Worm (Caenorhabditis elegans): ENCODE measurements around the gene srw-85.
A peak's percentile ranks its signal among the peaks of the same experiment; 100 is the strongest.

The srw-85 gene

DNA sequence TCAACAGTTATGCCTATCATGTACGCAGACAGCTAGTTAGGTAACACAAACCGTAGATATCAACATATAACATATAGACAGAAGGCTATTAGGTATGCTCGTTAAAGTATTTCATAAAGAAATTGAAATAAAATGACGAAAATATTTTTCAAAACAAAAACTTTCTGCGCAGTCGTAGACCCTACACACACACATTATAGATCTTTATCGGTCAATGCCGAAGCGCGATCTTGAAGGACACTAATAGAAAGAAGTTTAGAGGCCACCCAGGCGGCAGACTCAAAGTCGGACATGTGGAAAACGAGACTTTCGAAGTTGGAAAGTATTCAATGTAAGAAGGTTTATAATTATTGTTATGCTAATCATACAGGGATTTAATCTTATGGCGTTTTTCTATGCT is 2.0 kb downstream of the srw-85 start:
- TF ChIP-seq egl-5 (tag; optimal IDR thresholded peaks at IDR 0.05) = no peak
- peak; percentile 32 for TF ChIP-seq nhr-25 (tag; optimal IDR thresholded peaks at IDR 0.05)
- TF ChIP-seq mml-1 (tag; optimal IDR thresholded peaks at IDR 0.05) = no peak
- TF ChIP-seq unc-62 (GFP tag; optimal IDR thresholded peaks at IDR 0.05) = no peak
- TF ChIP-seq ama-1 (optimal IDR thresholded peaks at IDR 0.05) = no peak
- TF ChIP-seq ztf-11 (tag; optimal IDR thresholded peaks at IDR 0.05) = no peak
- no peak for TF ChIP-seq skn-1 (tag; optimal IDR thresholded peaks at IDR 0.05)
- TF ChIP-seq snpc-4 (tag; optimal IDR thresholded peaks at IDR 0.05) = no peak
- TF ChIP-seq fos-1 (tag; optimal IDR thresholded peaks at IDR 0.05) = no peak
- TF ChIP-seq nhr-12 (tag; optimal IDR thresholded peaks at IDR 0.05) = no peak
- TF ChIP-seq ceh-9 (tag; optimal IDR thresholded peaks at IDR 0.05) = no peak
- TF ChIP-seq fkh-2 (tag; optimal IDR thresholded peaks at IDR 0.05) = no peak
- TF ChIP-seq elt-1 (tag; optimal IDR thresholded peaks at IDR 0.05) = peak; percentile 95
- TF ChIP-seq lin-15B (tag; optimal IDR thresholded peaks at IDR 0.05) = no peak
- no peak for TF ChIP-seq aly-2 (tag; optimal IDR thresholded peaks at IDR 0.05)

DNA sequence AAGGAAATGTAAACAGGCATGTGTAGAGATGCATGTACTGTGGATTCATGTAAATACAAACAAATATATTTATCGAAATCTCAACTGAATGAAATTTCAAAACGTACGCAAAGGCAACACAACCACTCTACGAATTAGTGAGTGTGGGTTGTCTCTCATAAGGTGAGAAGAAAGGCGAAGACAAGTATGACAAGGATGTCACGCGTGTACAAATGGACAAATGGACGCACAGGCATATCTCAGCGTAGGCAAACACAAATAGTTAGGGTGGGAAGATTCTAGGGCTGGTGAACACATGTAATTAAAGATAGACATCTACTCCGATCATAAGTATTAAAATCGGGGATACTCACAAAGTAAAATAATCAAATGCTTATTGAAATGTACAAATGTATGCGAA is 2.8 kb downstream of the srw-85 start:
- TF ChIP-seq elt-3 (tag; optimal IDR thresholded peaks at IDR 0.05) (no peak), nhr-25 (tag; optimal IDR thresholded peaks at IDR 0.05) (peak; percentile 29), snpc-4 (tag; optimal IDR thresholded peaks at IDR 0.05) (no peak), nhr-43 (tag; optimal IDR thresholded peaks at IDR 0.05; ENCODE audit: poor library complexity, severe bottlenecking) (peak; percentile 27), elt-1 (tag; optimal IDR thresholded peaks at IDR 0.05) (peak; percentile 86)

DNA sequence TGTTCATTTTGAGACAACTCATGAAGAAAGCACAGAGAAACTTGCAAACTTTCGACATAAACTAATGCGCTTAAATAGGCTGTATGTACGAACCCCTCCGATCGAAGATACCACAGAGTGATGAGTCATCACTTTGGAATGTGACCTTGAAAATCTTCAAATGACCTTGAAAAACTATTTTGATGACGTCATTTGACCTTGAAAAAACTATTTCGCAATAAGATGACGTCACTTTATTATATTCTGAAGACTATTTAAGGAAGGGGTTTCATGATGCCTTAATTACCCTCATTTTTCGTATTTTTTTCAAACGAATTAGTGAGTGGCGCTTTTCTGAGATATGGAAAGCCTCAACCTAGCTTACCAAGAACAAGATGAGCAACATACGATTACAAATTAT is 9.8 kb downstream of the srw-85 start, which contains the start of gene C25F9.2:
Gene C25F9.2 (plus strand): TSS at position 341 of the 400 bp plus-strand sequence.
- TF ChIP-seq nfya-1 (tag; optimal IDR thresholded peaks at IDR 0.05; ENCODE audit: insufficient read depth) (no peak), nhr-25 (tag; optimal IDR thresholded peaks at IDR 0.05) (peak; percentile 57)

DNA sequence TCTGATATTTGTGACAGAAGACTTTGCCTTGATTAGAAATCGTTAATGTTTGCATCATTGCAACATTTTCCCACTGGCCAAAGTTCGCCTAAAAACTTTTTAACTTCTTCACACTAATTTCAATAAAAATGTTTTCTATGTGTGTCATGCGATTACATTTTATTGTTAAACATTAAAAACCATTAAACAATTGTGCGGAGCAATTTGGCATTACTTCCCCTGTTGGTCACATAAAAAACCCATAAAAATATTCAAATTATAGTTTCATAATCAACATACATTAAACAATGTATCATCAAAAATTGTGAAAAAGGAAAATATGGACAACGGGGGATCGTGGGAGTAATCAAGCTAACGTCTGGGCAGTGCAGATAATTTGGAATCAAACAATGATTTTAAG is 11.6 kb downstream of the srw-85 start:
- TF ChIP-seq elt-2 (tag; optimal IDR thresholded peaks at IDR 0.05) = peak; percentile 65
- TF ChIP-seq pqm-1 (tag; optimal IDR thresholded peaks at IDR 0.05) = peak; percentile 7

DNA sequence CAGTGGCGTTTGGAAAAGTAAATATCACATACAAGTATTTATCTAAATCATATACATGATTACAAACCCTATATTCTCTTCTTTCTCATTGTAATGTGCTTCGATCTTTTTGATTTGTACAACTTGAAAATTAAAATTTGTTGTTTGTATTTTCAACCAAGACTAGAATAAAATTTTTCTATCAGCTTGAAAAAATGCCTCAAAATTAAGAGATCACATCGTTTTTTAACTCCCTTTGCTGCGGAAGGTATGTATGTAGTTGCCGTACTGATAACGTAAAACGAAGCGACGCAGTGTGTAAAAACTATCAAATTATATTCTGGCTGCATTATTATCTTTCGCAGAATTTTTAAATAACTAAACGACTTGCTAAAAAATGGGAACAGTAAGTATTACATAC is 13.1 kb downstream of the srw-85 start, which contains the start of gene C25F9.15:
Gene C25F9.15 (plus strand): TSS at position 301 of the 400 bp plus-strand sequence.
- TF ChIP-seq egl-27 (tag; optimal IDR thresholded peaks at IDR 0.05) (no peak), elt-2 (tag; optimal IDR thresholded peaks at IDR 0.05) (peak; percentile 42)

DNA sequence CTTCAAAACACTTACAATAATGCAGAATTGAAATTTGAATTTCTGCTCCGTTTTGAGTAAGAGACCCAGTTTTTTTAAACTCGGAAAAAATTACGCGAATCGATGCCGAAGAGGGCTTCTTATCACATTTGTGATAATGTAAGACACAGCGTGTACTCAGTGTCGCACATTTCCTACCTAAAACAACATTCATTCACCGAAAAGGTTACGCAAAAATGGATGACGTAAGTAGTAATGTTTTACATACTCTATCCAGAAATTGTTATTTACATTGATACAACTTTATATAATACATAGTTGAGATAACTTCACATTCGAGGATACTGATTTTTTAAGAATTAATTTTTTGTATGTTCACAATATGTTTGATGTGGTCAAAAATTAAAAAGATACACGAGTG is 14.5 kb downstream of the srw-85 start, which contains the start of the genes C25F9.4 and C25F9.9:
Gene C25F9.4 (minus strand): TSS at position 101 of the 400 bp plus-strand sequence.
Gene C25F9.9 (plus strand): TSS at position 137 of the 400 bp plus-strand sequence.
- TF ChIP-seq nhr-28 (tag; optimal IDR thresholded peaks at IDR 0.05) (no peak), elt-2 (tag; optimal IDR thresholded peaks at IDR 0.05) (peak; percentile 48)

DNA sequence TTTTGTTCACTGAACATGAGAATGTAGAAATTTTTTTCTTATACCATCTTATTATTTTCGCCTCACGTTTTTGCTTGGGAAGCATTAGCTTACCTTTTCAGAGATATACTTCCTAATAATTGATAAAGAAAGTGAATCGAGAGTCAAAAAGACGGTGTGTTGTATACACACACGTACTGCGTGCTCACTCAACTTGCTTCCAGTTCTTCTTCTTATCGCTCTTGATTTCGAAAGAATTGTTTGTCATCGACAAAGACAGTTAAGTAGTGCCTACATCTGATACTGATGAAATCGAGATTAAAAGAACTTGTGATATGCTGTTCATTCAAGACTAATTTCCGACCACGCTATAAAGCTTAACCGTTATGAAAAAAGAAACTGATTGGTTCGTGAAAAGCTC is 20.3 kb downstream of the srw-85 start, which contains the start of gene C25F9.5:
Gene C25F9.5 (minus strand): TSS at position 195 of the 400 bp plus-strand sequence.
- TF ChIP-seq lin-15B (tag; optimal IDR thresholded peaks at IDR 0.05) (no peak), aly-2 (tag; optimal IDR thresholded peaks at IDR 0.05) (no peak), elt-1 (tag; optimal IDR thresholded peaks at IDR 0.05) (no peak), nhr-76 (tag; optimal IDR thresholded peaks at IDR 0.05) (no peak), nhr-23 (tag; optimal IDR thresholded peaks at IDR 0.05) (no peak), mdl-1 (tag; optimal IDR thresholded peaks at IDR 0.05) (no peak), jun-1 (tag; optimal IDR thresholded peaks at IDR 0.05) (peak; percentile 64), ceh-9 (tag; optimal IDR thresholded peaks at IDR 0.05) (no peak), nhr-12 (tag; optimal IDR thresholded peaks at IDR 0.05) (no peak), elt-2 (tag; optimal IDR thresholded peaks at IDR 0.05) (peak; percentile 81), snpc-4 (tag; optimal IDR thresholded peaks at IDR 0.05) (no peak), nhr-67 (tag; optimal IDR thresholded peaks at IDR 0.05) (no peak), nhr-77 (tag; optimal IDR thresholded peaks at IDR 0.05) (no peak), R02D3.7 (tag; optimal IDR thresholded peaks at IDR 0.05) (no peak), nhr-237 (tag; optimal IDR thresholded peaks at IDR 0.05) (no peak), unc-39 (tag; optimal IDR thresholded peaks at IDR 0.05) (no peak), mml-1 (tag; optimal IDR thresholded peaks at IDR 0.05) (no peak), nhr-43 (tag; optimal IDR thresholded peaks at IDR 0.05; ENCODE audit: poor library complexity, severe bottlenecking) (no peak), nhr-11 (tag; optimal IDR thresholded peaks at IDR 0.05) (no peak), ztf-4 (tag; optimal IDR thresholded peaks at IDR 0.05) (no peak), pha-4 (tag; optimal IDR thresholded peaks at IDR 0.05) (peak; percentile 28), lin-39 (tag; optimal IDR thresholded peaks at IDR 0.05) (no peak), egl-5 (tag; optimal IDR thresholded peaks at IDR 0.05) (no peak), fos-1 (tag; optimal IDR thresholded peaks at IDR 0.05) (no peak), lsy-12 (tag; optimal IDR thresholded peaks at IDR 0.05) (no peak), fkh-2 (tag; optimal IDR thresholded peaks at IDR 0.05) (no peak), eor-1 (tag; optimal IDR thresholded peaks at IDR 0.05) (no peak), zag-1 (tag; optimal IDR thresholded peaks at IDR 0.05) (no peak), pqm-1 (tag; optimal IDR thresholded peaks at IDR 0.05) (peak; percentile 58), nhr-28 (tag; optimal IDR thresholded peaks at IDR 0.05) (no peak), ztf-11 (tag; optimal IDR thresholded peaks at IDR 0.05) (no peak), ZK546.5 (tag; optimal IDR thresholded peaks at IDR 0.05) (no peak)

All from whole organism, L3 larva.